Worm (Caenorhabditis elegans): Measurements from ENCODE around the gene C07G2.5.

Gene C07G2.5

ce11 chrIII:4494541-4495010, 4.3 kb downstream of the C07G2.5 start (continued):
- TF ChIP-seq snpc-3.4 (tag; optimal IDR thresholded peaks at IDR 0.05): no peak
- no peak for TF ChIP-seq aptf-3 (GFP tag; IDR thresholded peaks at IDR 0.05)

ce11 chrIII:4493008-4493777, 5.6 kb downstream of the C07G2.5 start:
- TF ChIP-seq somi-1 (GFP tag; optimal IDR thresholded peaks at IDR 0.05) (no peak), ztf-25 (GFP tag; IDR thresholded peaks at IDR 0.05) (no peak), mes-4 (tag; optimal IDR thresholded peaks at IDR 0.05) (no peak), nhr-120 (GFP tag; IDR thresholded peaks at IDR 0.05) (no peak), bed-2 (GFP tag; IDR thresholded peaks at IDR 0.05) (no peak), F37B4.10 (GFP tag; IDR thresholded peaks at IDR 0.05) (no peak), ceh-91 (GFP tag; IDR thresholded peaks at IDR 0.05) (no peak), dpff-1 (tag; optimal IDR thresholded peaks at IDR 0.05) (no peak), nhr-80 (tag; optimal IDR thresholded peaks at IDR 0.05) (peak; percentile 72), hmg-1.2 (GFP tag; IDR thresholded peaks at IDR 0.05) (0 out of 2 replicates have a peak, but pooled peaks have one; percentile 8), pbrm-1 (GFP tag; IDR thresholded peaks at IDR 0.05) (no peak), B0035.1 (tag; optimal IDR thresholded peaks at IDR 0.05) (no peak), zfh-2 (GFP tag; conservative IDR thresholded peaks at IDR 0.05) (no peak), egrh-3 (GFP tag; IDR thresholded peaks at IDR 0.05) (no peak), cebp-1 (GFP tag; IDR thresholded peaks at IDR 0.05) (no peak), cebp-1 (tag; optimal IDR thresholded peaks at IDR 0.05) (no peak), bed-1 (GFP tag; IDR thresholded peaks at IDR 0.05) (no peak), F10E7.11 (tag; optimal IDR thresholded peaks at IDR 0.05) (no peak), ZK185.1 (tag; optimal IDR thresholded peaks at IDR 0.05; ENCODE audit: poor library complexity, severe bottlenecking) (peak; percentile 37), lin-35 (GFP tag; optimal IDR thresholded peaks at IDR 0.05) (no peak), F39B2.1 (GFP tag; IDR thresholded peaks at IDR 0.05) (no peak), ceh-79 (tag; optimal IDR thresholded peaks at IDR 0.05) (no peak), lsy-27 (tag; optimal IDR thresholded peaks at IDR 0.05; ENCODE audit: borderline replicate concordance, insufficient read depth) (no peak), attf-6 (GFP tag; IDR thresholded peaks at IDR 0.05) (no peak), nhr-90 (tag; optimal IDR thresholded peaks at IDR 0.05) (no peak), snpc-4 (GFP tag; optimal IDR thresholded peaks at IDR 0.05) (no peak), snpc-4 (tag; optimal IDR thresholded peaks at IDR 0.05) (peak in 1 of 4 experiments; percentile 13), atf-7 (tag; optimal IDR thresholded peaks at IDR 0.05) (peak; percentile 71), tbp1 (GFP tag; optimal IDR thresholded peaks at IDR 0.05) (no peak), rcor-1 (GFP tag; IDR thresholded peaks at IDR 0.05) (no peak), rpc-1 (optimal IDR thresholded peaks at IDR 0.05) (no peak), rpc-1 (tag; optimal IDR thresholded peaks at IDR 0.05) (no peak), Y95B8A.8 (GFP tag; IDR thresholded peaks at IDR 0.05) (no peak)
